Worm (Caenorhabditis elegans): ENCODE data around the gene sdz-7.

sdz-7 gene

DNA sequence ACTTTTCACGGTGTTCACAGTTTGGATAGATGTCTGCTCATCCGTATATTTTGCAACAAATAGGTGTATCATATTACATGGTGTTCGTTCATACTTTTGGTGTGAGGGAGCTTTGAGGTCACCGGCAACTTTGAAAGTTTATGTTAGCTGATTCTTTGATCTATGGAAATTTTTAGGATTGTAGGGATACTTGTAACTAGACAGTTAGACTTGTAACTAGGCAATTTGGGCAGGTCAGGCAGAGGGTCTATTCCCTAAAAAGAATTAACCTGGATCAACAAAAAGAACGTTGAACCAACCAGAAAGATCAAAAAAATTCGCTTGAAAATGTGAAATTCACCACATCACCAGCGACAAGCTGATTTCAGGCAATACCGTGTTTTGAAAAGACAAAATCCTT, 16.1 kb upstream of the sdz-7 start:
- TF ChIP-seq unc-62 (GFP tag; optimal IDR thresholded peaks at IDR 0.05) = no peak

DNA sequence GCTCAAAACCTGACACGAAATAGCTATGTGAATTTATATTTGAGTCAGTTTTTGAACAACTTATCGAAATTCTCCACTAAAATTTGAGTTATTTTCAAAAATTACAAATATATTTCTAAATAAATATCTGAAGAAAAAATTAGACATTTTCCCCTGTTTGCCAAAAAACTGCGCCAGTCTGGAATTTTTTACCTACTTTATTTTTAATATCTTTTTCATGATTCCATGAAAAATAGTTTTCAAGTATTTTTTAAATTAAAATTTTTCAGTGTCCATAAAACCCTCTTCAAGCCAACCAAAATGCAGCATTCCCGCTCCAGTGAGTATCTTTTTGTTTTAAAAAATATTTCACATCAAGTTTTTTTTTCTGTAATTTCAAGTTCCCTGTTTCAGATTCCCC, 13.3 kb upstream of the sdz-7 start, which contains the start of gene F53C3.8:
Gene F53C3.8, plus strand, starts transcription at position 301 of the 400 bp plus-strand sequence.
- no peak for TF ChIP-seq unc-62 (GFP tag; optimal IDR thresholded peaks at IDR 0.05)

DNA sequence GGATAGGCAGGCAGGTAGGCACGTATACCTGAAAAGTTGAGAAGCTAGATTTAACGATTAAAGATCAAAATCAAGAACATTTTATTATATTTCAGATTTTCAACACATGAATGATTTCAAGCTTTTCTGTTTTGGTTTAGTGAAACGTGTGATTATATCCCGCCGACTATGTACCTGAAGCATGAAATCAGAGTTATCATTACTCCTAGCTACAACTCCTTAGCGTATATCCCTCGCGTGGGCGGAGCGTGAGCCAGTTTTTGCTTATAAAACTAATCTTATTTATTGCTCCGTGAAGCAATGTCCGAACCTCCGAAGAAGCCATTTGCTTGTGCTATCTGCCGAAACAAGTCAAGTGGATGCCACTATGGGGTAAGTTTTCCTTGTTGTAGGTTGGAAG, 2.2 kb upstream of the sdz-7 start, which contains the start of gene nhr-166:
Gene nhr-166, plus strand, starts transcription at position 301 of the 400 bp plus-strand sequence.
- no peak for TF ChIP-seq unc-62 (GFP tag; optimal IDR thresholded peaks at IDR 0.05)

DNA sequence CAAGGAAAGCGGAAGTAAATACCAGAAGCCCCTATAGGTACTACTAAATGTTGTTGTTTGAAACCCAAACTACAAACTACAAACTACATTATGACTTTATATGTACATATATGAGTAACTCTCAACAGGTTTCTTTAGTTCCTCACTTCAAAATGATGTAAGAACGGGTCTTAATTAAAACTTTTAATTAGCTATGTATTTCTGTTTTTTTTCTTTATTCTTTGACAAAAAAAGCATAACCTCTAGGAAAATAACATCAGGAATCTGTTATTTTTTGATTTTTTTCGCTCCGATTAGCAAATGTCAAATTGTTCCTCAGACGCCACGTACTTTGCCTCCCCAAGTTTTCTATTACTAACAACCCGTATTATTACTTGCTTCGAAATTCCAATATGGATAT, 556 bp upstream of the sdz-7 start, which contains the start of gene srh-250:
Gene srh-250, plus strand, starts transcription at position 301 of the 400 bp plus-strand sequence.
- TF ChIP-seq unc-62 (GFP tag; optimal IDR thresholded peaks at IDR 0.05) = no peak

DNA sequence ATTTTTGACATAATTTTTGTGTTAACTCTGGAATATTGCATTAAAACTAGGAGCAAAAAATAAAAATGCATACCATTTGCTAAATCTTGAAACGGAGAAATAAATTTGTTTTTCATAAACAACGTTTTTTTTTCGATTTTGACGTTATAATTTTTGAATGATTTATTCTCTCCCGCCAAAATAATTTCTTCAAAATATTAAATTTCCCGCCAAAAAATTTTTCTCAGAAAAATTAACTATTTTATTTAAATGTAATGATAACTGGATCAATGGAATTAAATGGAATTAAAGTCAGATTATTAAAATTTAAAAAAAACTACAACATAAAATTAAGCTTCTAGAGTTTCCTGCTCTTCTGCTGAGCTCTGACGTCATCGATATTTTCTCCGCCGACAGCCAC, 647 bp downstream of the sdz-7 start, which contains the start of gene nep-3:
Gene nep-3, minus strand, starts transcription at position 101 of the 400 bp plus-strand sequence.
- no peak for TF ChIP-seq unc-62 (GFP tag; optimal IDR thresholded peaks at IDR 0.05)

DNA sequence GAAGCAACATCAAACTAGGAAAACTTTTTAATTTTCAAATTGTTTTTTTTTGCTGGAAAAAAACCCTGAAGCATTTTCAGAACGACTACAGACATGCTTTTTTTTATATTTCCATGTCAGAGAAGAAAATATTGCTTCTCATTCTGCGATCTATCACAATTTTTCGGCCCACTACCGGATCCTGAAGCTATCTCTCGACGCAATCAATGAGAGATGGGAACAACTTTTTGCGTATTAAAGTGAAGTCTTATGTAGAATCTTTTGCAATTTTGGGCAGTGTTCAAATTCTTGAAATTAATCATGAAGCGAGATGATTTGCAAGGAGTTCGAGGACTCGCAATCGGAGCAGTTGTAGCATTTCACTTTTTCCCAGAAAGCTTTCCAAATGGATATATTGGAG, 8.2 kb downstream of the sdz-7 start, which contains the start of gene oac-10:
Gene oac-10, plus strand, starts transcription at position 301 of the 400 bp plus-strand sequence.
- TF ChIP-seq unc-62 (GFP tag; optimal IDR thresholded peaks at IDR 0.05) = no peak

DNA sequence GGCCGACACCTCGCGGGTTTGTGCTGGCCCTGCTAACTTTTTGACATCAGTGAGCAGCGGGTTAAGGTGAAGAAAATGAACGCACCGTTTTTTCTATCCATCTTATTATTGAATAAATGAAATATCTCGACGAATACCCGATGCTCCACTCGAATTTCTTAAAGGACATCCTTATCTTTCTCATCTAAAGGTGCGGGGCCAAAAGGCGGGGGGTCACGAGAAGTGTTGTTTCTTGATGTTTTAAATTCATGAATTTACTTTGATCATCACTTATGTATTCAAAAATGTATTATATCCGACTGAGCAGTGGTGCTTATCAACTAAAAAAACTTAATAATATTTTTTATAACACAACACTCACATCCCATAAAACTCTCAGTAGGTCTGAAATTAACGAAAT, 13.1 kb downstream of the sdz-7 start, which contains the start of gene nhr-261:
Gene nhr-261, minus strand, starts transcription at position 101 of the 400 bp plus-strand sequence.
- TF ChIP-seq unc-62 (GFP tag; optimal IDR thresholded peaks at IDR 0.05) = no peak

DNA sequence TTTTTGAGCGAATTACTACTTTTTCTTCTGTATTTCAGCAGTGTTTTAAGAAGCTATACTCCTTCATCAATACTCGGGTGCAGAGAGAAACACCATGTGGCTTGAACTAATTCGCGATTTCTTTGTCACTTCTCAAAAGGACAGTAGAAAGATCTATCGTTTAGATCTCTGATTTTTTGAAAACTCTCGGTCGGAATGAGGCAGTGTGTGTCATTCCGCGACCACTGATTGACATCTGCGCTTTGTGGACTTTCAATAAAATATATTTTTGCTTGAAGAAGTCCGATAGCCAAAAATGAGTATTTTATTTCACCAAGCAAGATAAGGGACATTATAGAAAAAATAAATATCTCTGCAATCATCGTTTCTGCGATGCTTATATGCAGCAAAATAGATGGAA, 15.7 kb downstream of the sdz-7 start:
- TF ChIP-seq unc-62 (GFP tag; optimal IDR thresholded peaks at IDR 0.05) = no peak

DNA sequence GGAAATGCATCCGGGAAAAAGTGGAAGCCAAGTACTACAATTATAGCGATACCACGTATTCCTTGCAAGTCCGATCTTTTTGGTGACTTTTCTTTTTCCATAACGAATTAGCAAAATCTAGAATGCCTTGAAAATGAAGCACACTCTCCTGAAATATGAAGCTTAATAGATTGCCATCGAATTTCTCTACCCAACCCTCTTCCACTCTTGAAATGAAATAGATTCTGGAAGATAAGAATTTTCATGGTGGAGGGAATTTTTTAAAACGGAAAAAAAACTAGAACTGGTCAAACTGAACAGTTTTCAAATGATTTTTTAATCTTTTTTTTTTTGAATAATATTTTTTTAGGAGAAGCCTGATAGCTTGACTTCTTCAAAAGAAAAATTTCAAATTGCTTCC, 16.9 kb downstream of the sdz-7 start, which contains the start of gene oac-11:
Gene oac-11, minus strand, starts transcription at position 101 of the 400 bp plus-strand sequence.
- TF ChIP-seq unc-62 (GFP tag; optimal IDR thresholded peaks at IDR 0.05) = no peak

DNA sequence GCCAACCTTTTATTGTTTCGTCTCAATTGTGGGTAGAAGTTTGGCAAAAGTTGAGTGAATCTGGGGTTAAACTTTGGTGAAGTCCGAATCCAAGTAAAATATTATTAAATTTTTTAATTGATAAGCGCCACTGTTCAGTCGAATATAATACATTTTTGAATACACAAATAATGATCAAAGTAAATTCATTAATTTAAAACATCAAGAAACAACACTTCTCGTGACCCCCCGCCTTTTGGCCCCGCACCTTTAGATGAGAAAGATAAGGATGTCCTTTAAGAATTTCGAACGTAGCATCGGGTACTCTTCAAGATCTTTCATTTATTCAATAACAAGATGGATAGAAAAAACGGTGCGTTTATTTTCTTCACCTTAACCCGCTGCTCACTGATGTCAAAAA, 25.1 kb downstream of the sdz-7 start, which contains the start of gene nhr-257:
Gene nhr-257, plus strand, starts transcription at position 301 of the 400 bp plus-strand sequence.
- no peak for TF ChIP-seq unc-62 (GFP tag; optimal IDR thresholded peaks at IDR 0.05)

DNA sequence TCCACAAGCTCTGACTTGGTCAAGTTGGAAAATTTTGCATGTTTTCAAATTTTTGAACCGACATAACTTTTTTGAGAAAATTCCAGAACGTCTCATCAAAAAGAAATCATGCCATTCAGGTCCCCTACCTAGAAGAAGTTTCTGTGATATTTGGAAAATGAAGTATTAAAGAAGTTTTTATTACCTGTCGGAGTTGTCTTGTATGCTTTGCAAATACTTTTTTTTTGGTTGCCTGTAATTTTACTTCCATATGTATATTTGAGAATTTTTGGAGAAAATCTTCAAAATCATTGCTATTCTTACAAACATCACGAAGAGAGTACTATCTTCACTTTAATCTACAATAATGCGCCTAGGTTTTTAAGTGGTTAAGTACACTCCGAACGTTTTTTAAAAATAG, 27.1 kb downstream of the sdz-7 start, which contains the start of gene nhr-72:
Gene nhr-72, minus strand, starts transcription at position 101 of the 400 bp plus-strand sequence.
- TF ChIP-seq unc-62 (GFP tag; optimal IDR thresholded peaks at IDR 0.05) = no peak

DNA sequence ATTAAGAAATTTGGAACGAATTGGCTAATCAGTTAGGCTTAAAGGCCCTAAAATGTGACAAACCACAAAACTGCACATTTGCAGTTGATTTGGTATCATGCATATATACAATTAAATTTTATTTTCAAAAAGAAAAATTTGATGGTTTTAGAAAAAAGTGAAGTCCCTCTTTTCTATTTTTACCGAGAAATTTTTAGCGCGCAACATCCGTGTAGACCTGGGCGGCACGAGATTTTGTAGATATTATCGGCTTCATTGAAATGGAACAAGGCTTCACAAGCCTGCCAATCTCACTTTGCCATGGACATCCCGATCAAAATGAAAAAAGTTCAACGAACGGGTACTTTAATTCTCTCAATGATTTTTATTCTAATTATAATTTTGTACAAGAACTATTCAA, 31.7 kb downstream of the sdz-7 start, which contains the start of gene C17A2.2:
Gene C17A2.2, plus strand, starts transcription at position 301 of the 400 bp plus-strand sequence.
- no peak for TF ChIP-seq unc-62 (GFP tag; optimal IDR thresholded peaks at IDR 0.05)

DNA sequence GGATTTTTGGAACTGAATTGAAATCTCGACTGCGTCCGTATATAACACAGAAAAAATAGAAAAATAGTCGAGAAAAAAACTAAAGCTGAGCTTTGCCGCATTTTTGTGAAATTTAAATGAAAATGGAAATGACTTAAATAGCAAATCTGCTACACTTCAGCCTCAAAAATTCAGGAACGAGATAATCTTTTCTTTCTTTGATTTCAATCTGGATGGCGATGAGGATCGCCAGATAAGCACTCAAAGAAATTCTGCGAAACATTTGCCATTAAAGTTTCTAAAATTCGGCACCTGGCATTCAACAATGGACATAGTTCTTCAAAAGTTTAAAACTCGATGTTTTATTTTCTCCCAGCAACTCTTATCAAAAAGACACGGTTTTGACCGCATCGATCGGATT, 34.5 kb downstream of the sdz-7 start, which contains the start of the genes C17A2.7 and C17A2.3:
Gene C17A2.7, minus strand, starts transcription at position 101 of the 400 bp plus-strand sequence.
Gene C17A2.3, plus strand, starts transcription at position 305 of the 400 bp plus-strand sequence.
- TF ChIP-seq unc-62 (GFP tag; optimal IDR thresholded peaks at IDR 0.05) = no peak

DNA sequence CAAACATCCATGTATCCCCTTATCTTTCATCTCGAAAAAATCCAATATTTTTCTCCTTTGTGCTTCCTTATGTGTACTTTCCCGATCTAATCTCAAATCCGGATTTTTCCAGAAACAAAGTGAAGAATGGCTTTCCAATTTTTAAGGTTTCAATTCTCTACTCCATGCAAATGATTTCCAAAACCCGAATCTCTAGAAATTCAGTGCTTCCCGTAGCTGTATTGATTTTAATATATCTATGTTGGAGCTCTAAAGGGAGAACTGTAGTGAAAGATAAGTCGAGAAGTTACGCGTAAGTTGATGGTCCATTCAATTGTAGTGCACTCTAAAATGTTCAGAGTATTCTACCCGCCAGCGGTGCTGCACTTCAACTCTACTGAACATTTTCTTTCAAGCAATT, 38.2 kb downstream of the sdz-7 start, which contains the start of gene C17A2.4:
Gene C17A2.4, plus strand, starts transcription at position 301 of the 400 bp plus-strand sequence.
- no peak for TF ChIP-seq unc-62 (GFP tag; optimal IDR thresholded peaks at IDR 0.05)

DNA sequence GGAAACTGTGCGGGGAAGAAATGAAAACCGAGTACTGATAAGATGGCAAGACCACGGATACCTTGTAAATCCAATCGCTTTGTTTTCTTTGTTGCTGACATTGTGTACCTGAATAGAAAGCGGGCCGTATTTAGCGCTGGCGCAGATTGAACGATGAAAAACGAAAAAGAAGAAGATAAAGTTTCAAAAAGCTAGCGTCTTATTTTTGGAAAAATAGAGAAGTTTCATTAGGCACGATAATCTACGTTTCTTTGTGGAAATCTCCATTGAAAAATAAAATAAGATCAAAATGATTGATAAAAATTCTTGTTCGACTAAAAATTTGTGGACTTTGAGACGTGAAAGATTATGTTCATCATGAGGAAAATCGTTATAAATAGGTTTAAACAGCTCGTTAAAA, 41.9 kb downstream of the sdz-7 start, which contains the start of gene oac-4:
Gene oac-4, minus strand, starts transcription at position 101 of the 400 bp plus-strand sequence.
- no peak for TF ChIP-seq unc-62 (GFP tag; optimal IDR thresholded peaks at IDR 0.05)

DNA sequence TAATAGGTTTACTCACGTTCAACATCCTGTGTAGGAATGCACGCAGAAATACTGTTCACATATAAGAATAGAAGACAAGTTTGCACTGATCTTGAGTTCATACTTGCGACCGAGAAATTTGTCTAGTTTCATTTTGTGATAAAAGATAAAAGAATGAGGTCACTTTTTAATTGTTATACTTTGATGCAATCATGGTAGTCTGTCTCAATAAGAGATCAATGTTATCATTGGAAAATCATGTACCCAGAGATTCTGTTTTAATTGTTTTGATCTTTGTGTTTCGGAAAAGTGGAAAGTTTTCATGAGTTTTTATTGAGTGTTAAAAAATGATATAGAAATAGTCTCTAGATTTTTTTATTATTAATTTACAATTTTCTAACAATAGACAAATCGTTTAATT, 45.4 kb downstream of the sdz-7 start, which contains the start of gene F54D10.9:
Gene F54D10.9, minus strand, starts transcription at position 101 of the 400 bp plus-strand sequence.
- no peak for TF ChIP-seq unc-62 (GFP tag; optimal IDR thresholded peaks at IDR 0.05)

DNA sequence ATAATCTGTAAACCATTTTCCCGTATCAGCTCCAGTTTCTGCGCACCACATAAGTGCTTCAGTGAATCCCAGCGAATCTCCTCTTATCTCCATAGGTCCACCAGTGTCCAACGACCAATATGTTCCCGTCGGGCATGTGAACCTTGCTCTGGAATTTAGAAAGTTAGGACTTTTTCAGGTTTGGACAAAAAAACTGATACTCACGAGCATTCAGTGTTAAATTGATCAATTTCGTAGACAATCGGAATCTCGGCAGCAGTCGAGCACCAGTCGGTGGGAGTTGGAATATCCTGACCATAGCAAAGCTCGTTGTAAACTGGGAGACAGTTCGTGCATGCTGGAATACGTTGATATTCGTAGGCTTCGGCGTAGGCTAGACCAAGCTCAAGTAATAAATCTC, 48.2 kb downstream of the sdz-7 start:
- no peak for TF ChIP-seq unc-62 (GFP tag; optimal IDR thresholded peaks at IDR 0.05)

Measured in whole organism, dauer.